Worm (Caenorhabditis elegans) whole organism, young adult: ENCODE data around the gene gstk-1.

Experiments
- B0035.1 ChIP-seq: sonication (generic microtip); optimal IDR thresholded peaks from 2 replicates; lab custom pipeline; 2016; ENCODE audit warnings: missing genetic modification characterization, mild to moderate bottlenecking, missing compliant biosample characterization, missing genotype, missing genetic modification reagents
- D2030.7 ChIP-seq: fragments of 200-800 bp; sonication (Bioruptor generic); IDR thresholded peaks from 2 replicates; pipeline ENCODE4 v1.3.6; 2022; ENCODE audit warnings: missing genetic modification reagents, missing genetic modification characterization, missing compliant biosample characterization
- F10E7.11 ChIP-seq: sonication (generic microtip); optimal IDR thresholded peaks from 2 replicates; lab custom pipeline; 2017; ENCODE audit warnings: mild to moderate bottlenecking, missing genetic modification characterization, moderate library complexity, missing compliant biosample characterization
- F22D6.2 ChIP-seq: sonication (generic microtip); optimal IDR thresholded peaks from 2 replicates; lab custom pipeline; 2016; ENCODE audit warnings: mild to moderate bottlenecking, missing genetic modification characterization, missing compliant biosample characterization
- F37B4.10 ChIP-seq: fragments of 200-800 bp; sonication (Bioruptor generic); IDR thresholded peaks from 2 replicates; pipeline ENCODE4 v1.3.6; 2022; ENCODE audit warnings: missing genetic modification characterization, missing compliant biosample characterization
- F57A8.1 ChIP-seq: fragments of 200-800 bp; sonication (Bioruptor generic); optimal IDR thresholded peaks from 2 replicates; lab custom pipeline; 2018; ENCODE audit warnings: mild to moderate bottlenecking, missing genetic modification characterization, moderate library complexity, missing compliant biosample characterization
- Y53G8AR.9 ChIP-seq: fragments of 200-800 bp; sonication (Bioruptor generic); conservative IDR thresholded peaks from 2 replicates; pipeline ENCODE4 v1.3.6; 2022; ENCODE audit warnings: missing genetic modification reagents, missing genetic modification characterization, missing compliant biosample characterization
- ZK185.1 ChIP-seq: sonication (generic microtip); optimal IDR thresholded peaks from 2 replicates; lab custom pipeline; 2016; ENCODE audit warnings: mild to moderate bottlenecking, missing genetic modification characterization, missing compliant biosample characterization; ENCODE audit not compliant: poor library complexity, severe bottlenecking
- ama-1 ChIP-seq, 3 experiments: fragments of 150-350 bp in 1 of 3; sonication (generic microtip) in 2 of 3; optimal IDR thresholded peaks; 2 replicates each; lab custom pipeline; 2014 to 2018; ENCODE audit warnings: missing biosample characterization in 2 of 3, missing genetic modification characterization in 2 of 3, missing genetic modification reagents in 2 of 3
- aptf-2 ChIP-seq: fragments of 200-800 bp; sonication (Bioruptor generic); conservative IDR thresholded peaks from 2 replicates; pipeline ENCODE4 v1.3.6; 2022; ENCODE audit warnings: missing genetic modification reagents, missing genetic modification characterization, missing compliant biosample characterization
- aptf-3 ChIP-seq: fragments of 200-800 bp; sonication (Bioruptor generic); IDR thresholded peaks from 2 replicates; pipeline ENCODE4 v1.3.6; 2022; ENCODE audit warnings: missing genetic modification characterization, missing compliant biosample characterization
- attf-3 ChIP-seq: fragments of 200-800 bp; sonication (Bioruptor generic); conservative IDR thresholded peaks from 2 replicates; pipeline ENCODE4 v1.3.6; 2022; ENCODE audit warnings: missing genetic modification reagents, missing genetic modification characterization, missing compliant biosample characterization
- bed-2 ChIP-seq: fragments of 200-800 bp; sonication (Bioruptor generic); IDR thresholded peaks from 2 replicates; pipeline ENCODE4 v1.3.6; 2022; ENCODE audit warnings: missing genetic modification reagents, missing genetic modification characterization, missing compliant biosample characterization
- cebp-1 ChIP-seq, 2 experiments: fragments of 200-800 bp in 1 of 2; sonication (Bioruptor generic) in 1 of 2; sonication (generic microtip) in 1 of 2; IDR thresholded peaks in 1 of 2; optimal IDR thresholded peaks in 1 of 2; 2 replicates each; pipeline versions ENCODE4 v1.3.6 to Lab custom; 2017 to 2022; ENCODE audit warnings: missing compliant biosample characterization in 2 of 2, missing genetic modification characterization in 2 of 2, mild to moderate bottlenecking in 1 of 2, missing genetic modification reagents in 1 of 2, moderate library complexity in 1 of 2
- ceh-91 ChIP-seq: fragments of 200-800 bp; sonication (Bioruptor generic); IDR thresholded peaks from 2 replicates; pipeline ENCODE4 v1.3.6; 2022; ENCODE audit warnings: missing genetic modification reagents, missing genetic modification characterization, missing compliant biosample characterization
- dpff-1 ChIP-seq: sonication (generic microtip); optimal IDR thresholded peaks from 2 replicates; lab custom pipeline; 2017; ENCODE audit warnings: mild to moderate bottlenecking, missing genetic modification characterization, missing compliant biosample characterization
- dpl-1 ChIP-seq: fragments of 150-350 bp; optimal IDR thresholded peaks from 2 replicates; lab custom pipeline; 2014; ENCODE audit warnings: missing biosample characterization, missing genetic modification reagents, missing genetic modification characterization
- efl-1 ChIP-seq: fragments of 150-350 bp; optimal IDR thresholded peaks from 2 replicates; lab custom pipeline; 2014; ENCODE audit warnings: missing biosample characterization, missing genetic modification reagents, missing genetic modification characterization
- egl-44 ChIP-seq: fragments of 200-800 bp; sonication (Bioruptor generic); IDR thresholded peaks from 2 replicates; pipeline ENCODE4 v1.3.6; 2022; ENCODE audit warnings: missing genetic modification reagents, missing genetic modification characterization, missing compliant biosample characterization
- fkh-3 ChIP-seq: sonication (generic microtip); optimal IDR thresholded peaks from 2 replicates; lab custom pipeline; 2016; ENCODE audit warnings: mild to moderate bottlenecking, missing genetic modification characterization, missing compliant biosample characterization
- him-1 ChIP-seq: sonication (generic microtip); optimal IDR thresholded peaks from 2 replicates; lab custom pipeline; 2016; ENCODE audit warnings: missing genotype, missing genetic modification reagents, missing genetic modification characterization, missing compliant biosample characterization
- hmg-1.2 ChIP-seq: fragments of 200-800 bp; sonication (Bioruptor generic); IDR thresholded peaks from 2 replicates; pipeline ENCODE4 v1.3.6; 2022; ENCODE audit warnings: missing genetic modification reagents, missing genetic modification characterization, missing compliant biosample characterization
- let-607 ChIP-seq, 2 experiments: fragments of 200-800 bp in 1 of 2; sonication (Bioruptor generic) in 1 of 2; sonication (generic microtip) in 1 of 2; optimal IDR thresholded peaks; 2 replicates each; lab custom pipeline; 2016 to 2018; ENCODE audit warnings: mild to moderate bottlenecking in 2 of 2, missing compliant biosample characterization in 2 of 2, missing genetic modification characterization in 2 of 2, moderate library complexity in 2 of 2, missing genotype in 1 of 2
- lin-26 ChIP-seq: fragments of 200-800 bp; sonication (Bioruptor generic); IDR thresholded peaks from 2 replicates; pipeline ENCODE4 v1.3.6; 2022; ENCODE audit warnings: missing genetic modification reagents, missing genetic modification characterization, missing compliant biosample characterization
- lin-54 ChIP-seq: fragments of 200-800 bp; sonication (Bioruptor generic); optimal IDR thresholded peaks from 2 replicates; lab custom pipeline; 2018; ENCODE audit warnings: mild to moderate bottlenecking, missing genetic modification characterization, missing compliant biosample characterization
- lsl-1 ChIP-seq: fragments of 200-800 bp; sonication (Bioruptor generic); optimal IDR thresholded peaks from 2 replicates; lab custom pipeline; 2018; ENCODE audit warnings: mild to moderate bottlenecking, missing genetic modification characterization, moderate library complexity, missing compliant biosample characterization
- lsy-27 ChIP-seq: sonication (generic microtip); optimal IDR thresholded peaks from 2 replicates; lab custom pipeline; 2017; ENCODE audit warnings: missing genetic modification characterization, mild to moderate bottlenecking, missing compliant biosample characterization, antibody characterized with exemption, missing genotype, borderline replicate concordance; ENCODE audit not compliant: insufficient read depth
- madf-10 ChIP-seq: sonication (generic microtip); optimal IDR thresholded peaks from 2 replicates; lab custom pipeline; 2016; ENCODE audit warnings: mild to moderate bottlenecking, missing genetic modification characterization, missing compliant biosample characterization
- madf-3 ChIP-seq: fragments of 200-800 bp; sonication (Bioruptor generic); IDR thresholded peaks from 2 replicates; pipeline ENCODE4 v1.3.6; 2022; ENCODE audit warnings: missing genetic modification reagents, missing genetic modification characterization, missing compliant biosample characterization
- madf-6 ChIP-seq: fragments of 200-800 bp; sonication (Bioruptor generic); IDR thresholded peaks from 2 replicates; pipeline ENCODE4 v1.3.6; 2022; ENCODE audit warnings: missing genetic modification reagents, missing genetic modification characterization, missing compliant biosample characterization
- mcd-1 ChIP-seq: fragments of 200-800 bp; sonication (Bioruptor generic); IDR thresholded peaks from 2 replicates; pipeline ENCODE4 v1.3.6; 2022; ENCODE audit warnings: missing genetic modification reagents, missing genetic modification characterization, missing compliant biosample characterization
- mes-4 ChIP-seq: sonication (generic microtip); optimal IDR thresholded peaks from 2 replicates; lab custom pipeline; 2016; ENCODE audit warnings: missing genotype, missing genetic modification characterization, missing compliant biosample characterization
- mxl-1 ChIP-seq: sonication (generic microtip); optimal IDR thresholded peaks from 2 replicates; lab custom pipeline; 2016; ENCODE audit warnings: missing genetic modification characterization, missing compliant biosample characterization
- nfya-1 ChIP-seq: sonication (generic microtip); optimal IDR thresholded peaks from 2 replicates; lab custom pipeline; 2017; ENCODE audit warnings: antibody characterized with exemption, missing compliant biosample characterization, missing genetic modification characterization, borderline replicate concordance; ENCODE audit not compliant: insufficient read depth
- nfyb-1 ChIP-seq: fragments of 200-800 bp; sonication (Bioruptor generic); IDR thresholded peaks from 2 replicates; pipeline ENCODE4 v1.3.6; 2022; ENCODE audit warnings: missing genetic modification reagents, missing genetic modification characterization, missing compliant biosample characterization
- nhr-80 ChIP-seq: sonication (generic microtip); optimal IDR thresholded peaks from 2 replicates; lab custom pipeline; 2016; ENCODE audit warnings: missing genetic modification characterization, missing compliant biosample characterization
- pbrm-1 ChIP-seq: fragments of 200-800 bp; sonication (Bioruptor generic); IDR thresholded peaks from 2 replicates; pipeline ENCODE4 v1.3.6; 2022; ENCODE audit warnings: missing genetic modification reagents, missing genetic modification characterization, missing compliant biosample characterization
- rcor-1 ChIP-seq: fragments of 200-800 bp; sonication (Bioruptor generic); IDR thresholded peaks from 2 replicates; pipeline ENCODE4 v1.3.6; 2022; ENCODE audit warnings: missing genetic modification reagents, missing genetic modification characterization, missing compliant biosample characterization
- tlf-1 ChIP-seq: fragments of 200-800 bp; sonication (Bioruptor generic); optimal IDR thresholded peaks from 2 replicates; lab custom pipeline; 2018; ENCODE audit warnings: mild to moderate bottlenecking, missing genetic modification characterization, missing compliant biosample characterization
- zim-3 ChIP-seq: sonication (generic microtip); optimal IDR thresholded peaks from 2 replicates; lab custom pipeline; 2017; ENCODE audit warnings: mild to moderate bottlenecking, missing genetic modification characterization, moderate library complexity, missing compliant biosample characterization
- ztf-18 ChIP-seq: sonication (generic microtip); optimal IDR thresholded peaks from 2 replicates; lab custom pipeline; 2016; ENCODE audit warnings: missing genotype, mild to moderate bottlenecking, missing genetic modification characterization, missing compliant biosample characterization

Gene gstk-1

DNA sequence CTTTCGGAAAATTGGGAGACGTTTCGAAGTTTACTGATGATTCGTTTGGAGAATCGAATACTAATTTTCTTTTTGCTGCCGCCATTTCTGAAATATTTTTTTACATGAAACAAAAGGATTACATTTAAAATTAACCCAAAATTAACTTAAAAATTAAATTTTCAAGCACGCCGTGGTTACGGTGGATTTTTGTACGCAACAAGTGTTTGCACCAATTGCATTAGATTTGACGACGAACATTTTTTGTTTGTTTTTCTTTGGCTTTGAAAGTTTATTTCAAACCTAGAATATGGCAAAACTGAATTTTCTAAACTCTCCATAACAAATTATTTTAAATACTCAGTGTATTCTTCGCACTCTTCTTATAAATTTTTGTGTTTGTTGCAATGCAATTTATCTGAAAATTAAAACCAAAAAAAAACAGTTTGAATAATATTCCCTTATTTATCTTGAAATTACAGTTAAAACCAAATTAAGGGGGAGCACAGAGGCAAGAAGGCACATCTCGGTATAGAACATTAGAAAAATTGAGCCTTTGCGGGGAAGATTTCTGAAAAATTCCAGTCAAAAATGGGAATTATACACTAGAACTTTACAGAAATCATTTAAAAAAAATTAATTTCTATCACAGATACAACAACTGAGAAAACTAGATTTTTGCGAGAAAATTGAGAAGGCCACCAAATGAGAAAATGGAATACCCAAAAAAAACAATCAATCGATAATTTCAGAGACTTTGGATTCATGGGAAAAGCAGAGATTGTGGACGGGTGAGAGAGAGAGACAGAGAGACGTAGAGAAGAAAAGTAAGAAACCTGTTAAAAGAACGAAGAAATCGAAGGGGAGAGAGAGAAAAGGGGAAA is 39.2 kb upstream of the gstk-1 start, which contains the start of gene hal-3 (continued):
- TF ChIP-seq lsl-1 = peak; percentile 60
- TF ChIP-seq egl-44 (GFP tag; lab: Robert Waterston, UW) = peak; percentile 9; the same call in 1 of the 2 replicates
- peak; percentile 48; the same call in 1 of the 2 replicates for TF ChIP-seq madf-6 (GFP tag; lab: Robert Waterston, UW)
- no peak for TF ChIP-seq zim-3 (tag; lab: Kevin White, UChicago)
- TF ChIP-seq dpff-1 (tag; lab: Kevin White, UChicago) = peak; percentile 55
- 0 out of 2 replicates have a peak, but pooled peaks have one; percentile 16 for TF ChIP-seq mcd-1
- no peak; the same call in 1 of the 2 replicates for TF ChIP-seq attf-3
- no peak for TF ChIP-seq hmg-1.2 (GFP tag; lab: Robert Waterston, UW)
- TF ChIP-seq F10E7.11 = peak; percentile 61
- no peak for TF ChIP-seq aptf-2 (GFP tag; lab: Robert Waterston, UW)
- TF ChIP-seq mes-4 = no peak
- TF ChIP-seq lin-54 (GFP tag; lab: Kevin White, UChicago) = peak; percentile 25
- 0 out of 2 replicates have a peak, but pooled peaks have one; percentile 35 for TF ChIP-seq nfyb-1

- no peak for TF ChIP-seq efl-1 (GFP tag; lab: Kevin White, UChicago)
- TF ChIP-seq ZK185.1 (tag; lab: Kevin White, UChicago) = peak; percentile 37
- TF ChIP-seq bed-2 (GFP tag; lab: Robert Waterston, UW) = no peak
- TF ChIP-seq lin-54 (GFP tag; lab: Kevin White, UChicago) = no peak
- no peak for TF ChIP-seq mxl-1 (tag; lab: Kevin White, UChicago)
- TF ChIP-seq ceh-91 (GFP tag; lab: Robert Waterston, UW) = no peak
- peak; percentile 21 for TF ChIP-seq madf-10 (tag; lab: Kevin White, UChicago)
- peak; percentile 15 for TF ChIP-seq nhr-80 (tag; lab: Kevin White, UChicago)
- TF ChIP-seq pbrm-1 = peak; percentile 10; the same call in 1 of the 2 replicates
- no peak for TF ChIP-seq F10E7.11
- no peak for TF ChIP-seq madf-3 (GFP tag; lab: Robert Waterston, UW)
- no peak for TF ChIP-seq fkh-3
- TF ChIP-seq B0035.1 = no peak
- TF ChIP-seq nfya-1 (tag; lab: Kevin White, UChicago) = no peak
- peak; percentile 37; the same call in 1 of the 2 replicates for TF ChIP-seq rcor-1 (GFP tag; lab: Robert Waterston, UW)
- no peak for TF ChIP-seq F57A8.1 (GFP tag; lab: Kevin White, UChicago)
- TF ChIP-seq lin-26 = 0 out of 2 replicates have a peak, but pooled peaks have one; percentile 19
- no peak for TF ChIP-seq ama-1 (optimal IDR thresholded peaks at IDR 0.05; lab: Kevin White, UChicago)
- peak in 1 of 2 experiments; percentile 17 for TF ChIP-seq ama-1 (GFP tag; optimal IDR thresholded peaks at IDR 0.05; lab: Kevin White, UChicago)
- no peak for TF ChIP-seq F22D6.2 (tag; lab: Kevin White, UChicago)
- no peak for TF ChIP-seq ztf-18 (tag; lab: Kevin White, UChicago)
- TF ChIP-seq aptf-3 (GFP tag; lab: Robert Waterston, UW) = no peak
- 0 out of 2 replicates have a peak, but pooled peaks have one; percentile 40 for TF ChIP-seq F37B4.10
- no peak for TF ChIP-seq lsy-27
- 0 out of 2 replicates have a peak, but pooled peaks have one; percentile 5 for TF ChIP-seq Y53G8AR.9 (GFP tag; lab: Robert Waterston, UW)
- TF ChIP-seq D2030.7 (GFP tag; lab: Robert Waterston, UW) = no peak
- peak in 1 of 2 experiments; percentile 8 for TF ChIP-seq let-607 (tag; optimal IDR thresholded peaks at IDR 0.05; lab: Kevin White, UChicago)
- 0 out of 2 replicates have a peak, but pooled peaks have one; percentile 21 for TF ChIP-seq cebp-1 (GFP tag; IDR thresholded peaks at IDR 0.05; lab: Robert Waterston, UW)
- TF ChIP-seq cebp-1 (tag; optimal IDR thresholded peaks at IDR 0.05; lab: Kevin White, UChicago) = no peak
- TF ChIP-seq him-1 (tag; lab: Kevin White, UChicago) = no peak
- TF ChIP-seq dpl-1 (GFP tag; lab: Kevin White, UChicago) = no peak
- TF ChIP-seq tlf-1 = no peak
Observed at ce11 chrII:9617902-9618245, 38.6 kb upstream of the gstk-1 start.
